Fruit fly (Drosophila melanogaster) whole organism, embryonic: ENCODE data around the gene PRL-1.
A peak's percentile ranks its signal among the peaks of the same experiment; 100 is the strongest.

Source experiments
- CG1233 ChIP-seq: fragments of 200-800 bp; sonication (Bioruptor generic); optimal IDR thresholded peaks from 4 replicates; lab custom pipeline; 2018; ENCODE audit warnings: missing biosample characterization, mild to moderate bottlenecking, missing genetic modification characterization
- CG1529 ChIP-seq: fragments of 200-800 bp; sonication (Bioruptor generic); optimal IDR thresholded peaks from 3 replicates; lab custom pipeline; 2018; ENCODE audit warnings: missing biosample characterization, missing genetic modification characterization
- CG1603 ChIP-seq: fragments of 200-800 bp; sonication (Bioruptor generic); optimal IDR thresholded peaks from 2 replicates; lab custom pipeline; 2019; ENCODE audit warnings: missing biosample characterization, mild to moderate bottlenecking, missing genetic modification characterization, moderate library complexity
- CG17186 ChIP-seq: fragments of 200-800 bp; sonication (Bioruptor generic); optimal IDR thresholded peaks from 3 replicates; lab custom pipeline; 2017; ENCODE audit warnings: missing biosample characterization, missing genetic modification reagents, missing genetic modification characterization
- CG17361 ChIP-seq: fragments of 200-800 bp; sonication (Bioruptor generic); IDR thresholded peaks from 3 replicates; pipeline ENCODE4 v1.3.6; 2022; ENCODE audit warnings: missing biosample characterization, missing genetic modification characterization
- CG18619 ChIP-seq: fragments of 200-800 bp; sonication (Bioruptor generic); optimal IDR thresholded peaks from 3 replicates; lab custom pipeline; 2017; ENCODE audit warnings: missing biosample characterization, mild to moderate bottlenecking, missing genetic modification characterization
- CG2116 ChIP-seq: fragments of 200-800 bp; sonication (Bioruptor generic); optimal IDR thresholded peaks from 3 replicates; lab custom pipeline; 2018; ENCODE audit warnings: missing biosample characterization, mild to moderate bottlenecking, missing genetic modification characterization
- CG2129 ChIP-seq: fragments of 200-800 bp; sonication (Bioruptor generic); IDR thresholded peaks from 2 replicates; pipeline ENCODE4 v1.3.6; 2022; ENCODE audit warnings: missing biosample characterization, missing genetic modification characterization; ENCODE audit not compliant: partially characterized antibody
- CG2875 ChIP-seq: fragments of 200-800 bp; sonication (Bioruptor generic); optimal IDR thresholded peaks from 2 replicates; lab custom pipeline; 2017; ENCODE audit warnings: missing biosample characterization, mild to moderate bottlenecking, missing genetic modification characterization, missing genetic modification reagents
- CG30403 ChIP-seq: fragments of 200-800 bp; sonication (Bioruptor generic); optimal IDR thresholded peaks from 3 replicates; lab custom pipeline; 2016; ENCODE audit warnings: missing biosample characterization, missing genetic modification characterization
- CG3726 ChIP-seq: fragments of 200-800 bp; sonication (Bioruptor generic); IDR thresholded peaks from 3 replicates; pipeline ENCODE4, ENCODE4 v1.3.6; 2022; ENCODE audit warnings: missing biosample characterization, missing genetic modification characterization
- CG6854 ChIP-seq: fragments of 200-800 bp; sonication (Bioruptor generic); optimal IDR thresholded peaks from 3 replicates; lab custom pipeline; 2017; ENCODE audit warnings: missing biosample characterization, mild to moderate bottlenecking, missing genetic modification characterization
- CG7357 ChIP-seq: fragments of 200-800 bp; sonication (Bioruptor generic); IDR thresholded peaks from 3 replicates; pipeline ENCODE4 v1.3.6; 2022; ENCODE audit warnings: missing biosample characterization, missing genetic modification characterization
- CG7928 ChIP-seq: fragments of 200-800 bp; sonication (Bioruptor generic); optimal IDR thresholded peaks from 2 replicates; lab custom pipeline; 2017; ENCODE audit warnings: missing biosample characterization, mild to moderate bottlenecking, missing genetic modification characterization
- CG9797 ChIP-seq: fragments of 200-800 bp; sonication (Bioruptor generic); optimal IDR thresholded peaks from 3 replicates; lab custom pipeline; 2018; ENCODE audit warnings: missing biosample characterization, mild to moderate bottlenecking, missing genetic modification characterization
- CoRest ChIP-seq: fragments of 200-800 bp; sonication (Bioruptor generic); optimal IDR thresholded peaks from 3 replicates; lab custom pipeline; 2018; ENCODE audit warnings: missing biosample characterization, mild to moderate bottlenecking, missing genetic modification characterization, moderate library complexity
- Dref ChIP-seq: fragments of 200-800 bp; sonication (Bioruptor generic); IDR thresholded peaks from 2 replicates; pipeline ENCODE4 v1.3.6; 2022; ENCODE audit warnings: missing biosample characterization, missing genetic modification characterization
- Elba2 ChIP-seq: fragments of 200-800 bp; sonication (Bioruptor generic); optimal IDR thresholded peaks from 3 replicates; lab custom pipeline; 2016; ENCODE audit warnings: missing biosample characterization, missing genetic modification characterization
- H15 ChIP-seq: fragments of 200-800 bp; sonication (Bioruptor generic); IDR thresholded peaks from 3 replicates; pipeline ENCODE4 v1.3.6; 2022; ENCODE audit warnings: missing biosample characterization, missing genetic modification characterization
- HmgD ChIP-seq: fragments of 200-800 bp; sonication (Bioruptor generic); optimal IDR thresholded peaks from 3 replicates; lab custom pipeline; 2016; ENCODE audit warnings: missing biosample characterization, missing genetic modification characterization
- Lim3 ChIP-seq: fragments of 200-800 bp; sonication (Bioruptor generic); IDR thresholded peaks from 2 replicates; pipeline ENCODE4 v1.3.6; 2022; ENCODE audit warnings: missing biosample characterization, missing genetic modification characterization
- Lpt ChIP-seq: fragments of >200 bp; optimal IDR thresholded peaks from 2 replicates; lab custom pipeline; 2018; ENCODE audit warnings: missing biosample characterization, missing genetic modification characterization
- Myb ChIP-seq: fragments of 200-800 bp; sonication (Bioruptor generic); optimal IDR thresholded peaks from 2 replicates; lab custom pipeline; 2016; ENCODE audit warnings: missing biosample characterization, missing genetic modification characterization
- NC2α ChIP-seq: fragments of 200-800 bp; sonication (Bioruptor generic); optimal IDR thresholded peaks from 2 replicates; lab custom pipeline; 2016; ENCODE audit warnings: missing biosample characterization, missing genetic modification characterization
- Ptx1 ChIP-seq: fragments of 200-800 bp; sonication (Bioruptor generic); IDR thresholded peaks from 2 replicates; pipeline ENCODE4 v1.3.6; 2022; ENCODE audit warnings: missing biosample characterization, missing genetic modification characterization
- Stat92E ChIP-seq, 3 experiments: fragments of >200 bp in 2 of 3; fragments of 200-800 bp in 1 of 3; sonication (Bioruptor generic) in 1 of 3; optimal IDR thresholded peaks; 2 replicates each; lab custom pipeline; 2017 to 2019; ENCODE audit warnings: missing biosample characterization in 3 of 3, missing genetic modification characterization in 3 of 3, mild to moderate bottlenecking in 1 of 3, moderate library complexity in 1 of 3
- abd-A ChIP-seq: fragments of 200-800 bp; sonication (Bioruptor generic); optimal IDR thresholded peaks from 3 replicates; lab custom pipeline; 2019; ENCODE audit warnings: missing biosample characterization, mild to moderate bottlenecking, missing genetic modification characterization, moderate library complexity
- ato ChIP-seq: fragments of 200-800 bp; sonication (Bioruptor generic); IDR thresholded peaks from 2 replicates; pipeline ENCODE4 v1.3.6; 2022; ENCODE audit warnings: missing biosample characterization, missing genetic modification characterization; ENCODE audit not compliant: partially characterized antibody
- cato ChIP-seq: fragments of 200-800 bp; sonication (Bioruptor generic); optimal IDR thresholded peaks from 2 replicates; lab custom pipeline; 2016; ENCODE audit warnings: missing biosample characterization, missing genetic modification characterization, borderline replicate concordance
- danr ChIP-seq: fragments of 200-800 bp; sonication (Bioruptor generic); IDR thresholded peaks from 2 replicates; pipeline ENCODE4 v1.3.6; 2022; ENCODE audit warnings: missing biosample characterization, missing genetic modification characterization
- disco-r ChIP-seq: fragments of 200-800 bp; sonication (Bioruptor generic); optimal IDR thresholded peaks from 2 replicates; lab custom pipeline; 2016; ENCODE audit warnings: missing biosample characterization, missing genetic modification characterization
- ems ChIP-seq: fragments of 200-800 bp; sonication (Bioruptor generic); optimal IDR thresholded peaks from 3 replicates; lab custom pipeline; 2016; ENCODE audit warnings: missing biosample characterization, missing genetic modification characterization
- en ChIP-seq: fragments of 200-800 bp; sonication (Bioruptor generic); optimal IDR thresholded peaks from 2 replicates; lab custom pipeline; 2016; ENCODE audit warnings: missing biosample characterization, missing genetic modification characterization
- gcm2 ChIP-seq: fragments of 200-800 bp; sonication (Bioruptor generic); optimal IDR thresholded peaks from 2 replicates; lab custom pipeline; 2016; ENCODE audit warnings: missing biosample characterization, missing genetic modification characterization
- lov ChIP-seq, 2 experiments: fragments of 200-800 bp in 1 of 2; fragments of >200 bp in 1 of 2; sonication (Bioruptor generic) in 1 of 2; IDR thresholded peaks in 1 of 2; optimal IDR thresholded peaks in 1 of 2; 2 replicates in 1 of 2; 3 replicates in 1 of 2; pipeline versions ENCODE4 v1.3.6 to Lab custom; 2017 to 2022; ENCODE audit warnings: missing biosample characterization in 1 of 2, missing genetic modification characterization in 1 of 2
- mam ChIP-seq: fragments of 200-800 bp; sonication (Bioruptor generic); optimal IDR thresholded peaks from 3 replicates; lab custom pipeline; 2016; ENCODE audit warnings: missing biosample characterization, missing genetic modification characterization
- mirr ChIP-seq: fragments of 200-800 bp; sonication (Bioruptor generic); optimal IDR thresholded peaks from 3 replicates; lab custom pipeline; 2018; ENCODE audit warnings: missing biosample characterization, mild to moderate bottlenecking, missing genetic modification characterization
- nom ChIP-seq: fragments of 200-800 bp; sonication (Bioruptor generic); optimal IDR thresholded peaks from 2 replicates; lab custom pipeline; 2017; ENCODE audit warnings: missing biosample characterization, missing genetic modification characterization, mild to moderate bottlenecking, moderate library complexity, missing genetic modification reagents
- org-1 ChIP-seq: fragments of 200-800 bp; sonication (Bioruptor generic); optimal IDR thresholded peaks from 2 replicates; lab custom pipeline; 2017; ENCODE audit warnings: missing biosample characterization, missing genetic modification characterization
- pita ChIP-seq: fragments of 200-800 bp; sonication (Bioruptor generic); optimal IDR thresholded peaks from 2 replicates; lab custom pipeline; 2017; ENCODE audit warnings: missing biosample characterization, mild to moderate bottlenecking, missing genetic modification characterization
- prd ChIP-seq, 3 experiments: fragments of >200 bp in 2 of 3; fragments of 200-800 bp in 1 of 3; sonication (Bioruptor generic) in 1 of 3; optimal IDR thresholded peaks in 2 of 3; IDR thresholded peaks in 1 of 3; 2 replicates in 2 of 3; 3 replicates in 1 of 3; pipeline versions ENCODE4 v1.3.6 to Lab custom; 2017 to 2022; ENCODE audit warnings: missing biosample characterization in 1 of 3, missing genetic modification characterization in 1 of 3
- ro ChIP-seq: fragments of 200-800 bp; sonication (Bioruptor generic); IDR thresholded peaks from 2 replicates; pipeline ENCODE4 v1.3.6; 2022; ENCODE audit warnings: missing biosample characterization, missing genetic modification characterization
- slbo ChIP-seq: fragments of 200-800 bp; sonication (Bioruptor generic); IDR thresholded peaks from 2 replicates; pipeline ENCODE4 v1.3.6; 2022; ENCODE audit warnings: missing biosample characterization, missing genetic modification characterization
- sqz ChIP-seq: fragments of 200-800 bp; sonication (Bioruptor generic); optimal IDR thresholded peaks from 3 replicates; lab custom pipeline; 2018; ENCODE audit warnings: missing biosample characterization, mild to moderate bottlenecking, missing genetic modification characterization
- tio ChIP-seq: fragments of 200-800 bp; sonication (Bioruptor generic); optimal IDR thresholded peaks from 2 replicates; lab custom pipeline; 2017; ENCODE audit warnings: missing biosample characterization, missing genetic modification characterization, inconsistent platforms
- tna ChIP-seq: fragments of 200-800 bp; sonication (Bioruptor generic); IDR thresholded peaks from 2 replicates; pipeline ENCODE4 v1.3.6; 2022; ENCODE audit warnings: missing biosample characterization, missing genetic modification characterization; ENCODE audit not compliant: partially characterized antibody
- trem ChIP-seq: fragments of 200-800 bp; optimal IDR thresholded peaks from 3 replicates; lab custom pipeline; 2019; ENCODE audit warnings: missing biosample characterization, mild to moderate bottlenecking, missing genetic modification characterization, moderate library complexity
- tx ChIP-seq: fragments of 200-800 bp; sonication (Bioruptor generic); optimal IDR thresholded peaks from 2 replicates; lab custom pipeline; 2016; ENCODE audit warnings: missing biosample characterization, missing genetic modification characterization
- zfh2 ChIP-seq: fragments of 200-800 bp; sonication (Bioruptor generic); optimal IDR thresholded peaks from 2 replicates; lab custom pipeline; 2016; ENCODE audit warnings: missing biosample characterization, missing genetic modification characterization

The PRL-1 gene

DNA sequence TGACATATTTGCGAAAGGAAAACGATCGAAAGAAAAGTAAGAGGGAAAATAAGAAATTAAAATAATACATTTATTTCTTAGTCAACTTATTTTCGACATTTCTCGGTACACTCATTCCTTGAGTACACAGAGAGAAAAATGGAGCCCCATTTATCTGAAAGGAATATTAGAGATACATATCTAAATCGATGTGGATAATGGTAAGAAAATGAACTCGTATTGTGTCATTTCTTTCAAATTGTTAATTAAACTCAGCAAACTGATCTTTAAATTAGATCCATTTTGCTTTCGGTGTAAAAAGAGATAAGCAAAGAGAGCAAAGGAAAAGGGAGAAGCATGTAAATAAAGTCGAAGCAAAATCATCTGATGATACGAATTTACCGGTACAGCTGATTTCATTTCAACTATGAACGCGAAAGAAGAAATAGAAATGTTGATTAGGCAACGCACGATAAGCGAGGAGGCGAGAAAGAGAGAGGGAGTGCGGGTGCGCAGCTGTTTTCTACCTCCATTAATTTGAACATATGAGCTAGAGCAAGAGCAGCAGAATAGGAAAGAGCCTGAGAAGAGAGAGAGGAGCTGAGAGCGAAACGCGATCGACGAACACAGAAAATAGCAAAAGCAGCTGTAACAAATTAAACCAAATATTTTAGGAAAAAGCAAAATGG lies 28.4 kb upstream of the PRL-1 start (continued):
- TF ChIP-seq tna (GFP tag; lab: Robert Waterston, UW) (no peak), CG17361 (GFP tag; lab: Robert Waterston, UW) (no peak), CG2129 (no peak), NC2α (GFP tag; lab: Kevin White, UChicago) (peak; percentile 47), lov (optimal IDR thresholded peaks at IDR 0.05; lab: Kevin White, UChicago) (no peak), lov (GFP tag; IDR thresholded peaks at IDR 0.05; lab: Robert Waterston, UW) (no peak), HmgD (GFP tag; lab: Kevin White, UChicago) (peak; percentile 78), CG1529 (GFP tag; lab: Kevin White, UChicago) (peak; percentile 73), CG7928 (GFP tag; lab: Kevin White, UChicago) (peak; percentile 32), Stat92E (GFP tag; optimal IDR thresholded peaks at IDR 0.05; lab: Kevin White, UChicago) (no peak), CoRest (tag; lab: Kevin White, UChicago) (peak; percentile 91), disco-r (GFP tag; lab: Kevin White, UChicago) (peak; percentile 70), nom (peak; percentile 12), CG2116 (peak; percentile 36), trem (peak; percentile 78), org-1 (peak; percentile 69), CG30403 (GFP tag; lab: Kevin White, UChicago) (peak; percentile 82), mam (peak; percentile 91), sqz (GFP tag; lab: Kevin White, UChicago) (peak; percentile 25), abd-A (tag; lab: Kevin White, UChicago) (no peak), Lim3 (GFP tag; lab: Robert Waterston, UW) (no peak), tio (GFP tag; lab: Kevin White, UChicago) (peak; percentile 81), CG17186 (GFP tag; lab: Kevin White, UChicago) (peak; percentile 47), danr (GFP tag; lab: Robert Waterston, UW) (no peak), Dref (GFP tag; lab: Robert Waterston, UW) (no peak), Myb (peak; percentile 68), gcm2 (GFP tag; lab: Kevin White, UChicago) (peak; percentile 32), en (GFP tag; lab: Kevin White, UChicago) (peak; percentile 67), CG1603 (tag; lab: Kevin White, UChicago) (peak; percentile 94), pita (GFP tag; lab: Kevin White, UChicago) (no peak), CG3726 (GFP tag; lab: Robert Waterston, UW) (no peak), tx (GFP tag; lab: Kevin White, UChicago) (peak; percentile 84), mirr (GFP tag; lab: Kevin White, UChicago) (peak; percentile 48), CG9797 (GFP tag; lab: Kevin White, UChicago) (no peak), Ptx1 (no peak), Elba2 (GFP tag; lab: Kevin White, UChicago) (peak; percentile 46), CG6854 (GFP tag; lab: Kevin White, UChicago) (peak; percentile 84), CG7357 (GFP tag; lab: Robert Waterston, UW) (peak; percentile 83), ro (GFP tag; lab: Robert Waterston, UW) (no peak), slbo (GFP tag; lab: Robert Waterston, UW) (no peak), CG2875 (GFP tag; lab: Kevin White, UChicago) (peak; percentile 81), prd (optimal IDR thresholded peaks at IDR 0.05; lab: Kevin White, UChicago) (no peak), prd (GFP tag; IDR thresholded peaks at IDR 0.05; lab: Robert Waterston, UW) (no peak), CG1233 (GFP tag; lab: Kevin White, UChicago) (peak; percentile 81), CG18619 (peak; percentile 80), H15 (no peak), Lpt (GFP tag; lab: Kevin White, UChicago) (no peak), zfh2 (peak; percentile 85), cato (peak; percentile 71), ems (GFP tag; lab: Kevin White, UChicago) (peak; percentile 84), ato (GFP tag; lab: Robert Waterston, UW) (no peak)
